Worm (Caenorhabditis elegans) whole organism, young adult: Measurements from ENCODE around the gene F44G4.5.

Source experiments
- attf-3 ChIP-seq: fragments of 200-800 bp; sonication (Bioruptor generic); conservative IDR thresholded peaks from 2 replicates; pipeline ENCODE4 v1.3.6; 2022; ENCODE audit warnings: missing genetic modification reagents, missing genetic modification characterization, missing compliant biosample characterization
- ceh-27 ChIP-seq: fragments of 200-800 bp; sonication (Bioruptor generic); optimal IDR thresholded peaks from 2 replicates; lab custom pipeline; 2018; ENCODE audit warnings: mild to moderate bottlenecking, missing genetic modification characterization, moderate library complexity, missing compliant biosample characterization
- dpl-1 ChIP-seq: fragments of 150-350 bp; optimal IDR thresholded peaks from 2 replicates; lab custom pipeline; 2014; ENCODE audit warnings: missing biosample characterization, missing genetic modification reagents, missing genetic modification characterization
- hmg-20 ChIP-seq: fragments of 200-800 bp; sonication (Bioruptor generic); IDR thresholded peaks from 2 replicates; pipeline ENCODE4 v1.3.6; 2022; ENCODE audit warnings: missing genetic modification reagents, missing genetic modification characterization, missing compliant biosample characterization
- lin-54 ChIP-seq: fragments of 200-800 bp; sonication (Bioruptor generic); optimal IDR thresholded peaks from 2 replicates; lab custom pipeline; 2018; ENCODE audit warnings: mild to moderate bottlenecking, missing genetic modification characterization, missing compliant biosample characterization
- nfya-2 ChIP-seq: fragments of 200-800 bp; sonication (Bioruptor generic); IDR thresholded peaks from 2 replicates; pipeline ENCODE4 v1.3.6; 2022; ENCODE audit warnings: missing genetic modification reagents, missing genetic modification characterization, missing compliant biosample characterization

DNA sequence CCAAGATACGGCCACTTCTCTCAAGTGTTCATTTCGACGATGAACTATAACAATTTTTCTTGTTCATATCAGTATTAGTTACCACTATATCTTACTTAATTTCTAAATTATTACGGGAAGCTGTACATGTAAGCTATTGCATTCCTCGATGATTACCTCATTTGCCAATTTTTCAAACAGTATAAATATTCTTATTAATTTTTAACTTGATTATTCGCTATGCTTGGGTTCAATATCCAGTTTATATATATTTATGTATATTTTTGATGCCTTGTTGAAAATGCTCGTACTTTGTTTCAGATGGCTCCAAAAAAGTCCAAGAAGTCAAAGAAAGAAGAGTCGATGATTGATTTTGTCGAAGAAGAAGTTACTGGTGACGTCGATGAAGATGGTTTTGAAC is 5.9 kb downstream of the F44G4.5 start, which contains the start of gene F44G4.1:
- no peak for TF ChIP-seq lin-54 (GFP tag; lab: Kevin White, UChicago)
- TF ChIP-seq hmg-20 (GFP tag; lab: Robert Waterston, UW) = no peak
- no peak for TF ChIP-seq dpl-1 (GFP tag; lab: Kevin White, UChicago)
- TF ChIP-seq nfya-2 (GFP tag; lab: Robert Waterston, UW) = no peak
- no peak for TF ChIP-seq ceh-27 (GFP tag; lab: Kevin White, UChicago)
- no peak for TF ChIP-seq attf-3
